Worm (Caenorhabditis elegans): ENCODE results near the gene F53A2.3.
"Not testable (repeated sequence)": the region's sequence is repeated elsewhere in the genome, so short reads cannot be mapped to it uniquely, and the experiment has no call there.

DNA sequence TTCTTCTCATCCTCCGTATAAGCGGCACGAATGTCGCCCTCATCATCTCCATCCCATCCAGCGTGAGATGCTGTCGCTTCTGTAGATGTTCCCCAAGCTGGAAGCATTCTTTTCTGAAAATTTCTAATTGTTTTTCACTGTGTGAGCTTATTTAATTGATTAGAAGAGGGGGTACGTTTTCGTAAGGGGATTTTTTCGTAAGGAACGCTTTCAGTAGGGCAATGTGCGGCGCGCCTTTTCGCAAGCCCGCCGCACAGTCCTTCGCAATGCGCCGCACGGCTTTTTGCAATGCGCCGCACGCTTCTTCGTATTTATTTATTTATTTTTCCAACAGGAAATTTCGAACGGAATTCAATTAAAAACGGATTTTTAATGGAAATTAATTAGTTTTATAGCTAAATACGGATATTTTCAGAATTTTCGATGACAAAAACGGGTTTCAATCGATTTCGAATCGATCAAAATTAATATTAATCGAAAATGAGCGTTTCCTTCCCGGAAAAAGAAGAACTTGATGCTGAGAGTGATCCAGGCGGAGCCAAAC lies 46.5 kb downstream of the F53A2.3 start, which contains the start of gene set-25:
- TF ChIP-seq flt-1 (GFP tag; IDR thresholded peaks at IDR 0.05): peak; percentile 67
- not testable (repeated sequence) for TF ChIP-seq T22C8.4 (GFP tag; IDR thresholded peaks at IDR 0.05); cog-1 (tag; optimal IDR thresholded peaks at IDR 0.05); ref-1 (GFP tag; conservative IDR thresholded peaks at IDR 0.05)
- TF ChIP-seq klf-2 (GFP tag; conservative IDR thresholded peaks at IDR 0.05): peak; percentile 77
- peak; percentile 48 for TF ChIP-seq med-1 (GFP tag; optimal IDR thresholded peaks at IDR 0.05; ENCODE audit: insufficient read depth)
- peak; percentile 34; the same call in 1 of the 2 replicates for TF ChIP-seq tab-1 (GFP tag; IDR thresholded peaks at IDR 0.05)
- peak; percentile 86 for TF ChIP-seq ztf-23 (GFP tag; IDR thresholded peaks at IDR 0.05)
